Worm (Caenorhabditis elegans): Measurements from ENCODE around the gene gst-33.

ce11 chrV:3463514-3463913 is 4.8 kb downstream of the gst-33 start, which contains the start of gene slc-28.1:
- TF ChIP-seq R02D3.7 (tag; optimal IDR thresholded peaks at IDR 0.05) (no peak), nhr-23 (tag; optimal IDR thresholded peaks at IDR 0.05) (no peak), elt-1 (tag; optimal IDR thresholded peaks at IDR 0.05) (no peak), ceh-9 (tag; optimal IDR thresholded peaks at IDR 0.05) (no peak), skn-1 (tag; optimal IDR thresholded peaks at IDR 0.05) (no peak), unc-62 (GFP tag; optimal IDR thresholded peaks at IDR 0.05) (no peak), tbx-2 (tag; optimal IDR thresholded peaks at IDR 0.05) (no peak), ztf-4 (tag; optimal IDR thresholded peaks at IDR 0.05) (no peak), nfya-1 (tag; optimal IDR thresholded peaks at IDR 0.05; ENCODE audit: insufficient read depth) (no peak), snpc-4 (tag; optimal IDR thresholded peaks at IDR 0.05) (no peak), ZK546.5 (tag; optimal IDR thresholded peaks at IDR 0.05) (no peak), pqm-1 (tag; optimal IDR thresholded peaks at IDR 0.05) (no peak)
